Fruit fly (Drosophila melanogaster): ENCODE data around the gene Cyp313a5.

Gene Cyp313a5

DNA sequence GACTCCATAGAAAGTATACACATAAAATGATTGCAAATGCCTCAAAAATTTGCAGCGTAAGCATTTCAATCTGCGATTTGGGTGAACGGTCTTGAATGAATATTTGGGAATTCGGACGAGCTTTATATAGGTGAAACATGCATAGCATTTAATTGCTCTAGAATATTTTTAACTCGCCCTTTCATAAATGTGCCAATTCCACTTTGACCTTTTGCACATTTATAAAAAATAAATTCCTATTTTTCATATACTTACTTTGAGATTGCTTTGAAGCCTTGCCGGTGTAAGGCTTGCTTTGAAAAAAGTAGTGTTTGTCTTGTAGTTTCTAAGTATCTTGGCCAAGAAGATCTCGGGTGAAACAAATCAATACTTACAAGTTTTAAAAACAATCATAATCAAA is at the start of gene Cyp313a5:
Gene Cyp313a5, minus strand, starts transcription at position 101 of the 400 bp plus-strand sequence.
- TF ChIP-seq h (optimal IDR thresholded peaks at IDR 0.05) (no peak), Myc (optimal IDR thresholded peaks at IDR 0.05) (no peak), psq (optimal IDR thresholded peaks at IDR 0.05) (no peak), Sin3A (optimal IDR thresholded peaks at IDR 0.05) (no peak), ttk (optimal IDR thresholded peaks at IDR 0.05) (no peak), insv (optimal IDR thresholded peaks at IDR 0.05) (no peak)

DNA sequence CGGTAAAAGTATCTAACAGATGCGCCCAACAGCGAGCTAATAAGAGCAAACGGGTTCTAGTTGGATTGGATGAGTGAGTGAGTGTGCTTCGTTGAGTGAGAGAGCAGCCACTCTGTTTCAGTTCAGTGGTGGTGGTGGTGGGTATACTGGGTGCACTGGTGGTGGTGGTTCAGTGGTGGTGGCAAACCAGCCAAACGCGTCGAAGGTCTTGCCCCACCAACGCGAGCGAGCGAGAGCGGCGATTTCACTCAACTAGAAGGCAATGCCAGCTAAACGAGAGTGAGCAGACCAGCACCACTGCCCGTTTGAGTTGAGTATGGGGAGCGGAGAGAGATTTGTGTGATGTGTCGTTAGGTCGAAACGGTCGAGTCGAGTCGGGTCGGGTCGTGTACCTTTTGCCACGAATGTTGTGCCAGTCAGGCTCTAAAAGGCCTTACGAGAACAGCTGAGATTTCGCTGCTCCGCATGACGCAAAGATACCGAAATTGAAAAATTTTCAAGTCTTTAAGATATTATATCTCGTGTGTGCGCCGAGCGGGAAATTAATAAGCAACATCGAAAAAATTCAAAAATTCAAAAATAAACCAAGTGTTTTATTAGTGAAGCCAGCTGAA is 46.4 kb upstream of the Cyp313a5 start:
- TF ChIP-seq h (optimal IDR thresholded peaks at IDR 0.05) (no peak), ttk (optimal IDR thresholded peaks at IDR 0.05) (no peak), Sin3A (optimal IDR thresholded peaks at IDR 0.05) (no peak), insv (optimal IDR thresholded peaks at IDR 0.05) (no peak), psq (optimal IDR thresholded peaks at IDR 0.05) (no peak), Myc (optimal IDR thresholded peaks at IDR 0.05) (no peak)

DNA sequence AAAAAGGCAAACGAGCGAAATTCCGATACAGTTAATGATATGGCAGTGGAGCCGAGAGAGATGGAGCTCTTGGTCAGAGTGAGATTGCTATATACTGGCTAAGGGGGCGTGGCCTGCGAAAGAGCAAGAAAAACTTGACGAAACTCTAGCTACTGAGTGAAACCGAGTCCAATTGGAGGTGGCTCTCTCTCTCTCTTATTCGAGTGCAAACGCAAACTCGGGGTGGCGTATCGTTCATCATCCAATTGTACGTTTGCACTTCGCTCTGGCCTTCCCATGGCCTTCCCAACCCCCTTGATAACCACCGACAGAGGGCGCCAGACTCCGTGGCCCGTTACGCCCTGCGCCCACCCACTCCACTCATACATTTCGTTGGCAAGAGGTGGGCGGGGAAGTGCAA is 44.5 kb upstream of the Cyp313a5 start:
- TF ChIP-seq Myc (optimal IDR thresholded peaks at IDR 0.05) (no peak), Sin3A (optimal IDR thresholded peaks at IDR 0.05) (no peak), ttk (optimal IDR thresholded peaks at IDR 0.05) (no peak), insv (optimal IDR thresholded peaks at IDR 0.05) (no peak), h (optimal IDR thresholded peaks at IDR 0.05) (no peak), psq (optimal IDR thresholded peaks at IDR 0.05) (no peak)

DNA sequence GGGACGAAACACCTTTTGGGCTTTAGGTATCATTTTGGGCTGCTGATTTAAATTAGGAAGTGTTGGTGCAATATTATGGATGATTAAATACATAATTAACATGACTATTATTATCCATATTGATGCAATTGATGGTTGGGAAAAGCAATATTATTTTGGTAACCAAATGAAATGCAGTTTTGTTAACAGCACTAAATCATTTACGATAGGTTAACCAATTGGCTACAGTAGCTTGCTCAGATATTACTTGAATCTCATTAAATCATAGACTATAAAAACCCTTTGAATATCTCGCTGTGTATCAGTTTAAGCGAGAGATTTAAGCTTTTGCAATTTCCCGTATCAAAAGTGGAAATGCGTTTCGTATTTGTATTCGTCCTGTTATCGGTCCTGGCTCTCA is 38.3 kb upstream of the Cyp313a5 start, which contains the start of gene Sfp87B:
Gene Sfp87B, plus strand, starts transcription at position 301 of the 400 bp plus-strand sequence.
- no peak for TF ChIP-seq h (optimal IDR thresholded peaks at IDR 0.05)
- no peak for TF ChIP-seq insv (optimal IDR thresholded peaks at IDR 0.05)
- no peak for TF ChIP-seq psq (optimal IDR thresholded peaks at IDR 0.05)
- TF ChIP-seq Sin3A (optimal IDR thresholded peaks at IDR 0.05): no peak
- TF ChIP-seq Myc (optimal IDR thresholded peaks at IDR 0.05): no peak
- no peak for TF ChIP-seq ttk (optimal IDR thresholded peaks at IDR 0.05)

DNA sequence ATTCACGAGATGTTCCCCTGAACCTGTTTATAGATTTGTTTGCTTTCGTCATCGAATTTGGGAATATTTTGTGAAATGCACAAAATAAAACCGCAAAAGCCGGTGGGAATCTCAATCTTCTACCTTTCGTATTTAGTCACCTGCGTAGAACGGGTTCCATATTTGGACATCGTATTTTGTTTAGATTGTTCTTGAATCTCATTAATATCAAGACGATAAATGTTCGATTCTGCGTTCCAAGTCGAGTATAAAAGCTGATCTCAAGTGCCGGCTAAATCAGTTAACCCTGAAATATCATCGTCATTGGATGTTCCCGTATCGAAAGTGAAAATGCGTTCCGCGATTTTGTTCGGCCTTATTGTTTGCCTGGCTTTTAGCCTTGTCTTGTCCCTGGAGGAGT is 36.1 kb upstream of the Cyp313a5 start, which contains the start of gene CG17738:
Gene CG17738, plus strand, starts transcription at position 301 of the 400 bp plus-strand sequence.
- TF ChIP-seq psq (optimal IDR thresholded peaks at IDR 0.05) (no peak), insv (optimal IDR thresholded peaks at IDR 0.05) (no peak), Myc (optimal IDR thresholded peaks at IDR 0.05) (no peak), h (optimal IDR thresholded peaks at IDR 0.05) (no peak), ttk (optimal IDR thresholded peaks at IDR 0.05) (no peak), Sin3A (optimal IDR thresholded peaks at IDR 0.05) (no peak)

DNA sequence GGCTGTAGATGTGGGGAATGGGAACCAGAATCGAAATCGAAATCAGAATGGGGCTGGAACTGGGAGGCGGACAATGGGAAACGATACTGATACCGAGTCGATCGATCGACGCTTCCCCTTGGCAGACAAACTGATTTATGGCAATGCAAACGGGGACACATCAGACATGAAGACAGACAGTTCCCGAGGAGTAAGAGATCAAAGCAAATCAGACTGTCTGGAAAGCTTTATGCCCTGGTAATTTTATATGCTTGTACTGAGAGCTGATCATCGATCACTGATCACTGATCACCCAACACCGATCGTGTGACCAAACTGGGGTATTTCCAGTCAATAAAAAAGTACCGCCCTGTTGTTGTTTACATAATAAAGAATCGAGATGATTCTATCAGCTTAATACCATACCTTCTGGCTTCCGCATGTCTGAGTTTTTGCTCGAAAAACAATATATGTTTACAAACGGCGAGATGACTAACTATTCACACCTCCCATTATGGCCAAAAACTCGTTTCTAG is 35.5 kb upstream of the Cyp313a5 start:
- TF ChIP-seq Sin3A (optimal IDR thresholded peaks at IDR 0.05) (no peak), psq (optimal IDR thresholded peaks at IDR 0.05) (no peak), ttk (optimal IDR thresholded peaks at IDR 0.05) (no peak), insv (optimal IDR thresholded peaks at IDR 0.05) (no peak), h (optimal IDR thresholded peaks at IDR 0.05) (no peak)

DNA sequence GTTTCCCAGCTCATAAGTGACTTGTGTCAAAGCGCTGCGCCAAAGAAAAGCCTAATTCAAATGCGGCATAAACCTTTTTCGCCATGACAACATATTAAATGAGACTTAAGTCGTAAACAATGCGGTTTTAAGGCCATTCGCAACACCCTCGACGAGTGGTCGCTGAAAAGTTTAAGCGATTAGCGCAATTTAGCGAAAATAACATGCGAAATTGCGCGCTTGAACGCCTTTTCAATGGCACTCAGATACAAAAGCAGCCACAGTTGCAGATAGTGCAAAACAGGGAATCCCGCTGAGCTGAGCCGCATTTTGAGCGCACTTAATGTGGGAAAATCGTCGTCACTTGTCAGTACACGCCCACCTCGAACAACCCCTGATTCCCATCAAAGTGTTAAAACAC is 26.2 kb upstream of the Cyp313a5 start, which contains the start of gene CG44038:
Gene CG44038, plus strand, starts transcription at position 301 of the 400 bp plus-strand sequence.
- no peak for TF ChIP-seq Sin3A (optimal IDR thresholded peaks at IDR 0.05)
- no peak for TF ChIP-seq psq (optimal IDR thresholded peaks at IDR 0.05)
- no peak for TF ChIP-seq ttk (optimal IDR thresholded peaks at IDR 0.05)
- TF ChIP-seq Myc (optimal IDR thresholded peaks at IDR 0.05): no peak
- TF ChIP-seq h (optimal IDR thresholded peaks at IDR 0.05): no peak
- no peak for TF ChIP-seq insv (optimal IDR thresholded peaks at IDR 0.05)

DNA sequence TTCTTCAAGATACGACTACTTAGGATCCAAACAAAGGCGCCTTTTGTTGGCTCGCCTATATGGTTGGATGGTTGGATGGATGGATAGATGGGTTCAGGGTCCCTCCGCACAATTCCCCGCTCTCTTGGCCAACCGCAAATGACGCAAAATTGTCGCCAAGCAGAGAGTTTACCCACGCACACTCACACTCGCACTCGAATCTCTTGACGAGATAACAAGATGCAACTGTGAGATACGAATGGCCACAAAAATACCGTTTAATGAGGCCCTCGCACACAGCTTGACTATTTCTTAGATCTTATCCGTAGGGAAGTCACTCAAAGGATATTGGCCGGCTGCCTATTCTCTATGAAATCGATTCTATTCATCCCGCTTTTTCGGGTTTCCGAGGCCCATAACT is 25.3 kb upstream of the Cyp313a5 start:
- TF ChIP-seq h (optimal IDR thresholded peaks at IDR 0.05): no peak
- TF ChIP-seq psq (optimal IDR thresholded peaks at IDR 0.05): no peak
- TF ChIP-seq insv (optimal IDR thresholded peaks at IDR 0.05): no peak
- no peak for TF ChIP-seq ttk (optimal IDR thresholded peaks at IDR 0.05)
- TF ChIP-seq Sin3A (optimal IDR thresholded peaks at IDR 0.05): no peak
- TF ChIP-seq Myc (optimal IDR thresholded peaks at IDR 0.05): no peak

DNA sequence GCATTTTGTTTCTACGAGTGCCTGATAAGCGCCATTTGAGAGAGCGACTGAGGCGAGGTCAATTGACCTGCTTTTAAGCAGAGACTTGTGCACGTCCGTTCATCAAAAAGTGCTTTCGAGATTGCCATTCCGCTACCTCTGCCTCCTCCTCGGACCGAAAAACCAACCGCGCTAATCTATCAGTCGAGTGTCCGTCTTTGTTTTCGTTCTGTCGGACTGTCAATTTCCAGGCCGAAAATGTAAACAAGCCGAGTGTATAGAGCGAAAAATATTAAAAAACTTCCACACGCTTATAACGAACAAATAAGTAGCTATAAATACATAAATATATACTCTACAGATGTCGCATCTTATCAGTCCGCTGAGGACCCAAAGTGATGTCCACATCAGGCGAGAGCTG is 24.5 kb upstream of the Cyp313a5 start:
- TF ChIP-seq psq (optimal IDR thresholded peaks at IDR 0.05) (no peak), ttk (optimal IDR thresholded peaks at IDR 0.05) (no peak), insv (optimal IDR thresholded peaks at IDR 0.05) (no peak)

DNA sequence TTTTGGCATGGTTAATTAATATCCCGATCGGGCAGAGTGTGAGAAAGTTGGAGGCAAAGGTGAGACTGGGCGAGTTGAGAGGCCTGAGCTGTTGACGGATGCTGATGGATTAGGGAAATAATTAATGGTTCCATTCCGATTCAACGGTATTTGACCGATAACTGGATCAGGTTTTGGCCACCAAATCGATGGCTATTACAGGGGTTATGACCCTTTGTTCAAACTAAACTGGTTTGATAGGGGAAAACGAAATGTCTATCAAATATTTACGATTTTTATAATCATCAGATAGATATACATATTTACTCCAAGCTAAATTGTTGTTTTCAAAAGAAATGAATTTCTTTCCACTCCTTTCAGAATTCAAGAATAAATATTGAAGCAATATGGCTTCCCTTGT is 24.0 kb upstream of the Cyp313a5 start, which contains the start of the genes CG44037 and svp:
Gene CG44037, plus strand, starts transcription at position 301 of the 400 bp plus-strand sequence.
Gene svp, plus strand, starts transcription at position 301 of the 400 bp plus-strand sequence.
- no peak for TF ChIP-seq Sin3A (optimal IDR thresholded peaks at IDR 0.05)
- no peak for TF ChIP-seq ttk (optimal IDR thresholded peaks at IDR 0.05)
- no peak for TF ChIP-seq Myc (optimal IDR thresholded peaks at IDR 0.05)
- TF ChIP-seq insv (optimal IDR thresholded peaks at IDR 0.05): no peak
- TF ChIP-seq psq (optimal IDR thresholded peaks at IDR 0.05): no peak
- no peak for TF ChIP-seq h (optimal IDR thresholded peaks at IDR 0.05)

DNA sequence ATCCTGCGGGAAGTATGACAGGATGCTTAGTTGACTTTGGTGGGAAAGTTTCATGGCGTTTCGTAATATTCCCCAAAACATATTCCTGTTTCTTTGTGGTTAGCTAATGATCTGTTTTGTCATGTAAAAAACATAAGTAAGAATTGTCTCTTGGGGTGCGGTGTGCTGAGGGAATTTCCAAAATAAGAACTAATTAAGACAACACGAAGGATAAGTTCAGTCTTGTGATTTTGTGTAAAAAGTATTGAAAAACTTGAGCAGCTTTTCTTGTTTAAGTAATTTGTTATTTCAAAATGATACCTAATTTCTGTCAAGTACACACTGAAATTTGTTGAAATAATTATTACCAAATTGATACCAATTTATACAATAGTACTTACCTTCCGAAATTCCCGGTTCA is 19.4 kb upstream of the Cyp313a5 start, which contains the start of gene CG3942:
Gene CG3942, plus strand, starts transcription at position 301 of the 400 bp plus-strand sequence.
- TF ChIP-seq psq (optimal IDR thresholded peaks at IDR 0.05) (no peak), Sin3A (optimal IDR thresholded peaks at IDR 0.05) (no peak), ttk (optimal IDR thresholded peaks at IDR 0.05) (no peak), h (optimal IDR thresholded peaks at IDR 0.05) (no peak), Myc (optimal IDR thresholded peaks at IDR 0.05) (no peak), insv (optimal IDR thresholded peaks at IDR 0.05) (no peak)

DNA sequence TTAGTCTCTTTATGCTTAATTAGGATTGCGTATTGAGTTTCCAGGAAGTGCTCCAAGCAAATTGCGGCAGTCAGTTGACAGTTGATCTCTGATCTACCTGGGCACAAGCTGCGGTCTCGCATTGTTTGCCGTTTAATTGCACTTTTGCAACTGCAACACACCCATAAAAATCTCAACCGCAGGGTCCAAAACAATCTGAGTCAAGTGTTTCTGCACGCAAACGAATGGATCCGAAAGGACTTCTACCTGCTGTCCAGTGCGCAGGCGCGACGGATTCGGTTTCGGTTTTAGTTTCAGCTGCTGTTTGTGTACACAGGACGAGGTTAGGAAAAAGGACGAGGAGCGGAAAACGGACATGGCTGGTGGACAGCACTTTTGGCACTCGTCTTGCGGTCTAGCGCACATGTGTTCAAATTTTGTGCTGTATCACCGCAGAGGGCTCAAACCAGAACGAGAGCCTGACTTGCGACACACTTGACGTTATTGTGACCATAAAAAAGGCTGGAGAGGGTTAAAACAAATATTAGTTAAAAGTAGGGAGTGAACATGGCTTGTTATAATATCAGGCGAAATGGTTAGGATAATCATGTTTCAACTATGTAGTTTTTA is 18.1 kb upstream of the Cyp313a5 start:
- TF ChIP-seq ttk (optimal IDR thresholded peaks at IDR 0.05): no peak
- no peak for TF ChIP-seq Myc (optimal IDR thresholded peaks at IDR 0.05)
- no peak for TF ChIP-seq psq (optimal IDR thresholded peaks at IDR 0.05)
- TF ChIP-seq h (optimal IDR thresholded peaks at IDR 0.05): no peak
- no peak for TF ChIP-seq Sin3A (optimal IDR thresholded peaks at IDR 0.05)
- no peak for TF ChIP-seq insv (optimal IDR thresholded peaks at IDR 0.05)

Measured in Kc167 (cell line).